Worm (Caenorhabditis elegans) whole organism, young adult: Measurements from ENCODE around the gene mcm-6.

Source experiments
- C17E4.6 ChIP-seq: fragments of 200-800 bp; sonication (Bioruptor generic); IDR thresholded peaks from 2 replicates; pipeline ENCODE4 v1.3.6; 2022; ENCODE audit warnings: missing genetic modification reagents, missing genetic modification characterization, missing compliant biosample characterization
- D2030.7 ChIP-seq: fragments of 200-800 bp; sonication (Bioruptor generic); IDR thresholded peaks from 2 replicates; pipeline ENCODE4 v1.3.6; 2022; ENCODE audit warnings: missing genetic modification reagents, missing genetic modification characterization, missing compliant biosample characterization
- F23B12.7 ChIP-seq: sonication (generic microtip); optimal IDR thresholded peaks from 2 replicates; lab custom pipeline; 2017; ENCODE audit warnings: missing genetic modification characterization, mild to moderate bottlenecking, missing compliant biosample characterization, antibody characterized with exemption, moderate library complexity; ENCODE audit not compliant: insufficient read depth
- F39B2.1 ChIP-seq: fragments of 200-800 bp; sonication (Bioruptor generic); IDR thresholded peaks from 2 replicates; pipeline ENCODE4 v1.3.6; 2022; ENCODE audit warnings: missing genetic modification reagents, missing genetic modification characterization, missing compliant biosample characterization
- F57A8.1 ChIP-seq: fragments of 200-800 bp; sonication (Bioruptor generic); optimal IDR thresholded peaks from 2 replicates; lab custom pipeline; 2018; ENCODE audit warnings: mild to moderate bottlenecking, missing genetic modification characterization, moderate library complexity, missing compliant biosample characterization
- K12H6.12 ChIP-seq: fragments of 200-800 bp; sonication (Bioruptor generic); optimal IDR thresholded peaks from 2 replicates; lab custom pipeline; 2018; ENCODE audit warnings: mild to moderate bottlenecking, missing genetic modification characterization, missing compliant biosample characterization
- T26A5.8 ChIP-seq: sonication (generic microtip); optimal IDR thresholded peaks from 2 replicates; lab custom pipeline; 2016; ENCODE audit warnings: missing genetic modification characterization, missing compliant biosample characterization
- Y79H2A.3 ChIP-seq: fragments of 200-800 bp; sonication (Bioruptor generic); conservative IDR thresholded peaks from 2 replicates; pipeline ENCODE4 v1.3.6; 2022; ENCODE audit warnings: missing genetic modification reagents, missing genetic modification characterization, missing compliant biosample characterization
- ama-1 ChIP-seq, 3 experiments: fragments of 150-350 bp in 1 of 3; sonication (generic microtip) in 2 of 3; optimal IDR thresholded peaks; 2 replicates each; lab custom pipeline; 2014 to 2018; ENCODE audit warnings: missing biosample characterization in 2 of 3, missing genetic modification characterization in 2 of 3, missing genetic modification reagents in 2 of 3
- atf-7 ChIP-seq: sonication (generic microtip); optimal IDR thresholded peaks from 2 replicates; lab custom pipeline; 2017; ENCODE audit warnings: mild to moderate bottlenecking, missing genetic modification characterization, missing compliant biosample characterization
- attf-5 ChIP-seq: fragments of 200-800 bp; sonication (Bioruptor generic); optimal IDR thresholded peaks from 2 replicates; lab custom pipeline; 2018; ENCODE audit warnings: mild to moderate bottlenecking, missing genetic modification characterization, missing compliant biosample characterization
- bed-1 ChIP-seq: fragments of 200-800 bp; sonication (Bioruptor generic); IDR thresholded peaks from 2 replicates; pipeline ENCODE4 v1.3.6; 2022; ENCODE audit warnings: missing genetic modification reagents, missing genetic modification characterization, missing compliant biosample characterization
- cebp-1 ChIP-seq, 2 experiments: fragments of 200-800 bp in 1 of 2; sonication (Bioruptor generic) in 1 of 2; sonication (generic microtip) in 1 of 2; IDR thresholded peaks in 1 of 2; optimal IDR thresholded peaks in 1 of 2; 2 replicates each; pipeline versions ENCODE4 v1.3.6 to Lab custom; 2017 to 2022; ENCODE audit warnings: missing compliant biosample characterization in 2 of 2, missing genetic modification characterization in 2 of 2, mild to moderate bottlenecking in 1 of 2, missing genetic modification reagents in 1 of 2, moderate library complexity in 1 of 2
- ceh-91 ChIP-seq: fragments of 200-800 bp; sonication (Bioruptor generic); IDR thresholded peaks from 2 replicates; pipeline ENCODE4 v1.3.6; 2022; ENCODE audit warnings: missing genetic modification reagents, missing genetic modification characterization, missing compliant biosample characterization
- chd-7 ChIP-seq: sonication (generic microtip); optimal IDR thresholded peaks from 2 replicates; lab custom pipeline; 2016; ENCODE audit warnings: mild to moderate bottlenecking, missing genetic modification characterization, moderate library complexity, missing compliant biosample characterization
- die-1 ChIP-seq: sonication (generic microtip); optimal IDR thresholded peaks from 2 replicates; lab custom pipeline; 2016; ENCODE audit warnings: missing genotype, mild to moderate bottlenecking, missing genetic modification characterization, missing compliant biosample characterization
- dox-1 ChIP-seq: fragments of 200-800 bp; sonication (Bioruptor generic); IDR thresholded peaks from 2 replicates; pipeline ENCODE4 v1.3.6; 2022; ENCODE audit warnings: missing genetic modification reagents, missing genetic modification characterization, missing compliant biosample characterization
- dpl-1 ChIP-seq: fragments of 150-350 bp; optimal IDR thresholded peaks from 2 replicates; lab custom pipeline; 2014; ENCODE audit warnings: missing biosample characterization, missing genetic modification reagents, missing genetic modification characterization
- hmg-20 ChIP-seq: fragments of 200-800 bp; sonication (Bioruptor generic); IDR thresholded peaks from 2 replicates; pipeline ENCODE4 v1.3.6; 2022; ENCODE audit warnings: missing genetic modification reagents, missing genetic modification characterization, missing compliant biosample characterization
- hsf-1 ChIP-seq: fragments of 200-800 bp; sonication (Bioruptor generic); IDR thresholded peaks from 2 replicates; pipeline ENCODE4 v1.3.6; 2022; ENCODE audit warnings: missing genetic modification reagents, missing genetic modification characterization, missing compliant biosample characterization
- lag-1 ChIP-seq: fragments of 200-800 bp; sonication (Bioruptor generic); IDR thresholded peaks from 2 replicates; pipeline ENCODE4 v1.3.6; 2022; ENCODE audit warnings: missing genetic modification reagents, missing genetic modification characterization, missing compliant biosample characterization
- let-607 ChIP-seq, 2 experiments: fragments of 200-800 bp in 1 of 2; sonication (Bioruptor generic) in 1 of 2; sonication (generic microtip) in 1 of 2; optimal IDR thresholded peaks; 2 replicates each; lab custom pipeline; 2016 to 2018; ENCODE audit warnings: mild to moderate bottlenecking in 2 of 2, missing compliant biosample characterization in 2 of 2, missing genetic modification characterization in 2 of 2, moderate library complexity in 2 of 2, missing genotype in 1 of 2
- lin-26 ChIP-seq: fragments of 200-800 bp; sonication (Bioruptor generic); IDR thresholded peaks from 2 replicates; pipeline ENCODE4 v1.3.6; 2022; ENCODE audit warnings: missing genetic modification reagents, missing genetic modification characterization, missing compliant biosample characterization
- lin-40 ChIP-seq: sonication (generic microtip); optimal IDR thresholded peaks from 2 replicates; lab custom pipeline; 2016; ENCODE audit warnings: missing genetic modification characterization, mild to moderate bottlenecking, missing compliant biosample characterization, missing genotype, missing genetic modification reagents
- lin-54 ChIP-seq: fragments of 200-800 bp; sonication (Bioruptor generic); optimal IDR thresholded peaks from 2 replicates; lab custom pipeline; 2018; ENCODE audit warnings: mild to moderate bottlenecking, missing genetic modification characterization, missing compliant biosample characterization
- lsl-1 ChIP-seq: fragments of 200-800 bp; sonication (Bioruptor generic); optimal IDR thresholded peaks from 2 replicates; lab custom pipeline; 2018; ENCODE audit warnings: mild to moderate bottlenecking, missing genetic modification characterization, moderate library complexity, missing compliant biosample characterization
- madf-3 ChIP-seq: fragments of 200-800 bp; sonication (Bioruptor generic); IDR thresholded peaks from 2 replicates; pipeline ENCODE4 v1.3.6; 2022; ENCODE audit warnings: missing genetic modification reagents, missing genetic modification characterization, missing compliant biosample characterization
- madf-6 ChIP-seq: fragments of 200-800 bp; sonication (Bioruptor generic); IDR thresholded peaks from 2 replicates; pipeline ENCODE4 v1.3.6; 2022; ENCODE audit warnings: missing genetic modification reagents, missing genetic modification characterization, missing compliant biosample characterization
- madf-8 ChIP-seq: fragments of 200-800 bp; sonication (Bioruptor generic); conservative IDR thresholded peaks from 2 replicates; pipeline ENCODE4 v1.3.6; 2022; ENCODE audit warnings: missing genetic modification reagents, missing genetic modification characterization, missing compliant biosample characterization
- mcd-1 ChIP-seq: fragments of 200-800 bp; sonication (Bioruptor generic); IDR thresholded peaks from 2 replicates; pipeline ENCODE4 v1.3.6; 2022; ENCODE audit warnings: missing genetic modification reagents, missing genetic modification characterization, missing compliant biosample characterization
- nfyb-1 ChIP-seq: fragments of 200-800 bp; sonication (Bioruptor generic); IDR thresholded peaks from 2 replicates; pipeline ENCODE4 v1.3.6; 2022; ENCODE audit warnings: missing genetic modification reagents, missing genetic modification characterization, missing compliant biosample characterization
- nhr-27 ChIP-seq: fragments of 200-800 bp; sonication (Bioruptor generic); optimal IDR thresholded peaks from 2 replicates; lab custom pipeline; 2018; ENCODE audit warnings: mild to moderate bottlenecking, missing genetic modification characterization, moderate library complexity, missing compliant biosample characterization
- nhr-80 ChIP-seq: sonication (generic microtip); optimal IDR thresholded peaks from 2 replicates; lab custom pipeline; 2016; ENCODE audit warnings: missing genetic modification characterization, missing compliant biosample characterization
- pbrm-1 ChIP-seq: fragments of 200-800 bp; sonication (Bioruptor generic); IDR thresholded peaks from 2 replicates; pipeline ENCODE4 v1.3.6; 2022; ENCODE audit warnings: missing genetic modification reagents, missing genetic modification characterization, missing compliant biosample characterization
- rcor-1 ChIP-seq: fragments of 200-800 bp; sonication (Bioruptor generic); IDR thresholded peaks from 2 replicates; pipeline ENCODE4 v1.3.6; 2022; ENCODE audit warnings: missing genetic modification reagents, missing genetic modification characterization, missing compliant biosample characterization
- rpc-1 ChIP-seq, 2 experiments: fragments of 150-350 bp in 1 of 2; sonication (generic microtip) in 1 of 2; optimal IDR thresholded peaks; 2 replicates each; lab custom pipeline; 2014 to 2018; ENCODE audit warnings: missing biosample characterization in 1 of 2, missing genetic modification characterization in 1 of 2, missing genetic modification reagents in 1 of 2, missing genotype in 1 of 2
- snpc-3.4 ChIP-seq: sonication (generic microtip); optimal IDR thresholded peaks from 2 replicates; lab custom pipeline; 2017; ENCODE audit warnings: missing genetic modification characterization, mild to moderate bottlenecking, missing compliant biosample characterization, antibody characterized with exemption, moderate library complexity, missing genotype, missing genetic modification reagents
- snpc-4 ChIP-seq, 5 experiments: fragments of 150-350 bp in 1 of 5; sonication (generic microtip) in 4 of 5; optimal IDR thresholded peaks; 2 replicates each; lab custom pipeline; 2014 to 2018; ENCODE audit warnings: missing genetic modification characterization in 5 of 5, missing biosample characterization in 3 of 5, antibody characterized with exemption in 2 of 5, mild to moderate bottlenecking in 2 of 5, missing compliant biosample characterization in 2 of 5, missing genotype in 2 of 5, moderate library complexity in 2 of 5, missing genetic modification reagents in 1 of 5
- unc-62 ChIP-seq: fragments of 150-350 bp; optimal IDR thresholded peaks from 2 replicates; lab custom pipeline; 2014; ENCODE audit warnings: missing biosample characterization, missing genetic modification reagents, missing genetic modification characterization
- zfh-2 ChIP-seq: fragments of 200-800 bp; sonication (Bioruptor generic); conservative IDR thresholded peaks from 2 replicates; pipeline ENCODE4 v1.3.6; 2022; ENCODE audit warnings: missing genetic modification reagents, missing genetic modification characterization, missing compliant biosample characterization
- ztf-18 ChIP-seq: sonication (generic microtip); optimal IDR thresholded peaks from 2 replicates; lab custom pipeline; 2016; ENCODE audit warnings: missing genotype, mild to moderate bottlenecking, missing genetic modification characterization, missing compliant biosample characterization
- ztf-26 ChIP-seq: sonication (generic microtip); optimal IDR thresholded peaks from 2 replicates; lab custom pipeline; 2017; ENCODE audit warnings: missing genetic modification characterization, missing compliant biosample characterization
- ztf-3 ChIP-seq: fragments of 200-800 bp; sonication (Bioruptor generic); optimal IDR thresholded peaks from 2 replicates; lab custom pipeline; 2018; ENCODE audit warnings: mild to moderate bottlenecking, missing genetic modification characterization, missing compliant biosample characterization
- ztf-6 ChIP-seq: fragments of 200-800 bp; sonication (Bioruptor generic); IDR thresholded peaks from 2 replicates; pipeline ENCODE4 v1.3.6; 2022; ENCODE audit warnings: missing genetic modification reagents, missing genetic modification characterization, missing compliant biosample characterization

The mcm-6 gene

ce11 chrIII:9817894-9818293, 23.7 kb downstream of the mcm-6 start (continued):
- no peak for TF ChIP-seq rpc-1 (optimal IDR thresholded peaks at IDR 0.05; lab: Kevin White, UChicago)
- no peak for TF ChIP-seq rpc-1 (tag; optimal IDR thresholded peaks at IDR 0.05; lab: Kevin White, UChicago)
- TF ChIP-seq lsl-1 = peak; percentile 93
- TF ChIP-seq madf-6 = peak; percentile 60
- TF ChIP-seq snpc-3.4 (tag; lab: Kevin White, UChicago) = peak; percentile 1
- no peak for TF ChIP-seq ztf-3 (GFP tag; lab: Kevin White, UChicago)

- TF ChIP-seq C17E4.6 (GFP tag; lab: Robert Waterston, UW) = no peak
- peak; percentile 36 for TF ChIP-seq lin-54 (GFP tag; lab: Kevin White, UChicago)
- peak; percentile 4 for TF ChIP-seq ztf-26 (tag; lab: Kevin White, UChicago)
- TF ChIP-seq lin-26 (GFP tag; lab: Robert Waterston, UW) = no peak
- TF ChIP-seq rcor-1 (GFP tag; lab: Robert Waterston, UW) = peak; percentile 43; the same call in 1 of the 2 replicates
- peak; percentile 47; the same call in 1 of the 2 replicates for TF ChIP-seq cebp-1 (GFP tag; IDR thresholded peaks at IDR 0.05; lab: Robert Waterston, UW)
- peak; percentile 64 for TF ChIP-seq cebp-1 (tag; optimal IDR thresholded peaks at IDR 0.05; lab: Kevin White, UChicago)
- no peak for TF ChIP-seq snpc-3.4 (tag; lab: Kevin White, UChicago)
- TF ChIP-seq nhr-27 = no peak
- 0 out of 2 replicates have a peak, but pooled peaks have one; percentile 18 for TF ChIP-seq nfyb-1 (GFP tag; lab: Robert Waterston, UW)
- no peak for TF ChIP-seq atf-7 (tag; lab: Kevin White, UChicago)
- peak; percentile 44 for TF ChIP-seq nhr-80
- no peak for TF ChIP-seq madf-8
- no peak for TF ChIP-seq lag-1
- peak; percentile 31 for TF ChIP-seq ztf-18 (tag; lab: Kevin White, UChicago)
- no peak for TF ChIP-seq F57A8.1 (GFP tag; lab: Kevin White, UChicago)
- peak; percentile 41 for TF ChIP-seq F23B12.7 (tag; lab: Kevin White, UChicago)
- TF ChIP-seq K12H6.12 = peak; percentile 56
- TF ChIP-seq hmg-20 = no peak
- peak; percentile 37 for TF ChIP-seq lin-40 (tag; lab: Kevin White, UChicago)
- TF ChIP-seq hsf-1 (GFP tag; lab: Robert Waterston, UW) = peak; percentile 26; the same call in 1 of the 2 replicates
- no peak for TF ChIP-seq Y79H2A.3 (GFP tag; lab: Robert Waterston, UW)
- TF ChIP-seq ceh-91 (GFP tag; lab: Robert Waterston, UW) = no peak
- peak; percentile 46; the same call in 1 of the 2 replicates for TF ChIP-seq mcd-1 (GFP tag; lab: Robert Waterston, UW)
- TF ChIP-seq unc-62 = no peak
- peak; percentile 22 for TF ChIP-seq ama-1 (optimal IDR thresholded peaks at IDR 0.05; lab: Kevin White, UChicago)
- TF ChIP-seq ama-1 (GFP tag; optimal IDR thresholded peaks at IDR 0.05; lab: Kevin White, UChicago) = no peak
- TF ChIP-seq T26A5.8 (tag; lab: Kevin White, UChicago) = no peak
- no peak for TF ChIP-seq snpc-4 (GFP tag; optimal IDR thresholded peaks at IDR 0.05; lab: Kevin White, UChicago)
- TF ChIP-seq snpc-4 (tag; optimal IDR thresholded peaks at IDR 0.05; lab: Kevin White, UChicago) = peak in 2 of 4 experiments; percentile 31 to 38
- TF ChIP-seq pbrm-1 (GFP tag; lab: Robert Waterston, UW) = 0 out of 2 replicates have a peak, but pooled peaks have one; percentile 12
- peak; percentile 88 for TF ChIP-seq attf-5 (GFP tag; lab: Kevin White, UChicago)
- peak; percentile 0 for TF ChIP-seq dpl-1
- peak; percentile 39 to 46 for TF ChIP-seq let-607 (tag; optimal IDR thresholded peaks at IDR 0.05; lab: Kevin White, UChicago)
- TF ChIP-seq dox-1 (GFP tag; lab: Robert Waterston, UW) = 0 out of 2 replicates have a peak, but pooled peaks have one; percentile 26
- no peak for TF ChIP-seq bed-1 (GFP tag; lab: Robert Waterston, UW)
- TF ChIP-seq die-1 (tag; lab: Kevin White, UChicago) = no peak
- TF ChIP-seq zfh-2 (GFP tag; lab: Robert Waterston, UW) = peak; percentile 83
- TF ChIP-seq madf-3 = no peak
- 0 out of 2 replicates have a peak, but pooled peaks have one; percentile 66 for TF ChIP-seq ztf-6 (GFP tag; lab: Robert Waterston, UW)
- no peak for TF ChIP-seq F39B2.1 (GFP tag; lab: Robert Waterston, UW)
- no peak; the same call in 1 of the 2 replicates for TF ChIP-seq madf-6
- TF ChIP-seq D2030.7 = 0 out of 2 replicates have a peak, but pooled peaks have one; percentile 19
- TF ChIP-seq chd-7 (tag; lab: Kevin White, UChicago) = peak; percentile 52
These were observed 24.6 kb downstream of the mcm-6 start, which contains the start of gene panl-3 for ce11 chrIII:9818763-9819162. Gene panl-3, plus strand, starts transcription at chrIII:9819056.
